Worm (Caenorhabditis elegans) whole organism, late embryonic: ENCODE data around the gene snap-1.

Experiments used
- C08G9.2 ChIP-seq: sonication (generic microtip); optimal IDR thresholded peaks from 2 replicates; lab custom pipeline; 2016; ENCODE audit warnings: mild to moderate bottlenecking, missing genetic modification characterization, moderate library complexity, missing compliant biosample characterization
- C38D4.7 ChIP-seq: fragments of 200-800 bp; sonication (Bioruptor generic); optimal IDR thresholded peaks from 2 replicates; lab custom pipeline; 2018; ENCODE audit warnings: mild to moderate bottlenecking, missing genetic modification characterization, moderate library complexity, missing compliant biosample characterization
- K02D7.2 ChIP-seq: sonication (generic microtip); optimal IDR thresholded peaks from 2 replicates; lab custom pipeline; 2017; ENCODE audit warnings: mild to moderate bottlenecking, missing genetic modification characterization, missing compliant biosample characterization
- K09A11.1 ChIP-seq: sonication (generic microtip); optimal IDR thresholded peaks from 2 replicates; lab custom pipeline; 2017; ENCODE audit warnings: antibody characterized with exemption, mild to moderate bottlenecking, missing genetic modification characterization, missing compliant biosample characterization; ENCODE audit not compliant: insufficient read depth
- Y22D7AL.16 ChIP-seq: sonication (generic microtip); optimal IDR thresholded peaks from 2 replicates; lab custom pipeline; 2016; ENCODE audit warnings: missing genetic modification characterization, missing compliant biosample characterization
- ahr-1 ChIP-seq: sonication (generic microtip); optimal IDR thresholded peaks from 2 replicates; lab custom pipeline; 2016; ENCODE audit warnings: missing genetic modification characterization, missing compliant biosample characterization
- ama-1 ChIP-seq: fragments of 150-350 bp; optimal IDR thresholded peaks from 2 replicates; lab custom pipeline; 2014
- ceh-14 ChIP-seq: sonication (generic microtip); optimal IDR thresholded peaks from 2 replicates; lab custom pipeline; 2016; ENCODE audit warnings: missing genotype, missing genetic modification characterization, missing compliant biosample characterization
- ceh-18 ChIP-seq: sonication (generic microtip); optimal IDR thresholded peaks from 2 replicates; lab custom pipeline; 2016; ENCODE audit warnings: missing genetic modification characterization, missing compliant biosample characterization
- ceh-19 ChIP-seq: fragments of 200-800 bp; sonication (Bioruptor generic); optimal IDR thresholded peaks from 2 replicates; lab custom pipeline; 2018; ENCODE audit warnings: mild to moderate bottlenecking, missing genetic modification characterization, missing compliant biosample characterization
- ceh-2 ChIP-seq: sonication (generic microtip); optimal IDR thresholded peaks from 2 replicates; lab custom pipeline; 2016; ENCODE audit warnings: missing genotype, missing genetic modification characterization, missing compliant biosample characterization
- ceh-24 ChIP-seq: sonication (generic microtip); optimal IDR thresholded peaks from 2 replicates; lab custom pipeline; 2016; ENCODE audit warnings: mild to moderate bottlenecking, missing genetic modification characterization, missing compliant biosample characterization
- ceh-30 ChIP-seq: fragments of 150-350 bp; optimal IDR thresholded peaks from 2 replicates; lab custom pipeline; 2014; ENCODE audit warnings: missing biosample characterization, missing genetic modification characterization
- ceh-31 ChIP-seq: sonication (generic microtip); optimal IDR thresholded peaks from 2 replicates; lab custom pipeline; 2016; ENCODE audit warnings: missing genetic modification characterization, missing compliant biosample characterization
- ceh-6 ChIP-seq: fragments of 200-800 bp; sonication (Bioruptor generic); optimal IDR thresholded peaks from 2 replicates; lab custom pipeline; 2018; ENCODE audit warnings: mild to moderate bottlenecking, missing genetic modification characterization, missing compliant biosample characterization
- ceh-9 ChIP-seq: sonication (generic microtip); optimal IDR thresholded peaks from 2 replicates; lab custom pipeline; 2016; ENCODE audit warnings: mild to moderate bottlenecking, missing genetic modification characterization, inconsistent platforms, missing compliant biosample characterization
- elt-2 ChIP-seq: sonication (generic microtip); optimal IDR thresholded peaks from 2 replicates; lab custom pipeline; 2016; ENCODE audit warnings: missing genetic modification reagents, missing genetic modification characterization, missing compliant biosample characterization
- ets-4 ChIP-seq: sonication (generic microtip); optimal IDR thresholded peaks from 2 replicates; lab custom pipeline; 2016; ENCODE audit warnings: missing genetic modification characterization, missing compliant biosample characterization
- eyg-1 ChIP-seq: sonication (generic microtip); optimal IDR thresholded peaks from 2 replicates; lab custom pipeline; 2016; ENCODE audit warnings: missing genotype, missing genetic modification characterization, missing compliant biosample characterization
- fkh-6 ChIP-seq: sonication (generic microtip); optimal IDR thresholded peaks from 2 replicates; lab custom pipeline; 2016; ENCODE audit warnings: missing genetic modification characterization, missing compliant biosample characterization
- hlh-30 ChIP-seq: sonication (generic microtip); optimal IDR thresholded peaks from 2 replicates; lab custom pipeline; 2017; ENCODE audit warnings: antibody characterized with exemption, missing genetic modification characterization, missing compliant biosample characterization; ENCODE audit not compliant: insufficient read depth
- hlh-6 ChIP-seq: sonication (generic microtip); optimal IDR thresholded peaks from 2 replicates; lab custom pipeline; 2016; ENCODE audit warnings: missing genotype, missing genetic modification characterization, missing compliant biosample characterization
- hlh-8 ChIP-seq: sonication (generic microtip); optimal IDR thresholded peaks from 2 replicates; lab custom pipeline; 2016; ENCODE audit warnings: missing genotype, missing genetic modification characterization, missing compliant biosample characterization
- lim-6 ChIP-seq: sonication (generic microtip); optimal IDR thresholded peaks from 2 replicates; lab custom pipeline; 2016; ENCODE audit warnings: missing genetic modification characterization, missing compliant biosample characterization
- madf-2 ChIP-seq: sonication (generic microtip); optimal IDR thresholded peaks from 2 replicates; lab custom pipeline; 2017; ENCODE audit warnings: missing genetic modification characterization, missing compliant biosample characterization
- nfya-1 ChIP-seq: sonication (generic microtip); optimal IDR thresholded peaks from 2 replicates; lab custom pipeline; 2017; ENCODE audit warnings: missing genetic modification characterization, mild to moderate bottlenecking, missing compliant biosample characterization, antibody characterized with exemption, moderate library complexity
- pag-3 ChIP-seq: sonication (generic microtip); optimal IDR thresholded peaks from 2 replicates; lab custom pipeline; 2016; ENCODE audit warnings: missing compliant biosample characterization, missing genetic modification characterization, borderline replicate concordance
- pax-1 ChIP-seq: fragments of 150-350 bp; optimal IDR thresholded peaks from 2 replicates; lab custom pipeline; 2014; ENCODE audit warnings: missing biosample characterization, missing genetic modification characterization
- pros-1 ChIP-seq: fragments of 150-350 bp; optimal IDR thresholded peaks from 2 replicates; lab custom pipeline; 2014; ENCODE audit warnings: missing biosample characterization, missing genetic modification reagents, missing genetic modification characterization
- rnt-1 ChIP-seq: sonication (generic microtip); optimal IDR thresholded peaks from 2 replicates; lab custom pipeline; 2016; ENCODE audit warnings: missing genetic modification characterization, missing compliant biosample characterization
- sdc-2 ChIP-seq: sonication (generic microtip); optimal IDR thresholded peaks from 2 replicates; lab custom pipeline; 2016; ENCODE audit warnings: missing genotype, missing genetic modification characterization, missing compliant biosample characterization
- sox-2 ChIP-seq: fragments of 200-800 bp; sonication (Bioruptor generic); IDR thresholded peaks from 2 replicates; pipeline ENCODE4 v1.3.6; 2022; ENCODE audit warnings: missing genetic modification reagents, missing genetic modification characterization, missing compliant biosample characterization
- sox-4 ChIP-seq: sonication (generic microtip); optimal IDR thresholded peaks from 2 replicates; lab custom pipeline; 2017; ENCODE audit warnings: mild to moderate bottlenecking, missing genetic modification characterization, inconsistent platforms, missing compliant biosample characterization
- unc-3 ChIP-seq, 2 experiments: fragments of 200-800 bp in 1 of 2; sonication (Bioruptor generic) in 1 of 2; sonication (generic microtip) in 1 of 2; conservative IDR thresholded peaks in 1 of 2; optimal IDR thresholded peaks in 1 of 2; 2 replicates each; pipeline versions ENCODE4 v1.3.6 to Lab custom; 2016 to 2022; ENCODE audit warnings: missing compliant biosample characterization in 2 of 2, missing genetic modification characterization in 2 of 2, missing genetic modification reagents in 1 of 2
- unc-42 ChIP-seq: sonication (generic microtip); optimal IDR thresholded peaks from 2 replicates; lab custom pipeline; 2016; ENCODE audit warnings: missing genotype, missing genetic modification characterization, missing compliant biosample characterization
- unc-86 ChIP-seq: sonication (generic microtip); optimal IDR thresholded peaks from 2 replicates; lab custom pipeline; 2016; ENCODE audit warnings: missing genetic modification characterization, missing compliant biosample characterization
- ztf-16 ChIP-seq: sonication (generic microtip); optimal IDR thresholded peaks from 2 replicates; lab custom pipeline; 2017; ENCODE audit warnings: missing genetic modification characterization, missing compliant biosample characterization

snap-1 gene

ce11 chrV:8144515-8144914 lies 14.1 kb downstream of the snap-1 start:
- TF ChIP-seq sdc-2 (tag; lab: Kevin White, UChicago), result no peak
- no peak for TF ChIP-seq ceh-2 (tag; lab: Kevin White, UChicago)
- no peak for TF ChIP-seq nfya-1 (tag; lab: Kevin White, UChicago)
- no peak for TF ChIP-seq lim-6
- TF ChIP-seq ceh-30 (tag; lab: Kevin White, UChicago), result no peak
- no peak for TF ChIP-seq ceh-24
- no peak for TF ChIP-seq C08G9.2 (tag; lab: Kevin White, UChicago)
- TF ChIP-seq, all 69 proteins: peak for 0

DNA sequence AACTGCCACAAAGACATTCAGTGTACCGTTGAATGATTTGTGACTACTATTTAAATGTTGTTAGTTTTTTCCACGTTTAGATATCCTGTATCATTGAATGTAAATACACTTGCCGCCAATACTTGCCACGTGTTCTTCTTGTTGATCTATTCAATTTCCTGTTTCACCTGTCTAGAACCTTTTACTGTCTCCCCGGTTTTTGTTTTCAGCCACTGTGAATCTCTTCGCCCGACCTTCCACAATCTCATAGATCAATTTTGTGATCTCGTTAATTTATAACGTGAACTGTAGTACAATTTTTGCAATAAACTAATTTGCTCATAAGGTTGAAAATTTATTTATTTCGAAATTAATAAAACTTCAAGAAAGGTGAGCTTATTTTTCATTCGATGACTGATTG lies 14.9 kb downstream of the snap-1 start, which contains the start of gene D1014.13:
Gene D1014.13, plus strand, starts transcription at position 301 of the 400 bp plus-strand sequence.
- TF ChIP-seq Y22D7AL.16 (no peak), sdc-2 (tag; lab: Kevin White, UChicago) (no peak), C08G9.2 (tag; lab: Kevin White, UChicago) (no peak), pag-3 (tag; lab: Kevin White, UChicago) (no peak), unc-3 (GFP tag; conservative IDR thresholded peaks at IDR 0.05; lab: Robert Waterston, UW) (no peak), unc-3 (tag; optimal IDR thresholded peaks at IDR 0.05; lab: Kevin White, UChicago) (no peak), sox-2 (GFP tag; lab: Robert Waterston, UW) (no peak), ceh-18 (no peak), sox-4 (tag; lab: Kevin White, UChicago) (no peak), ceh-2 (tag; lab: Kevin White, UChicago) (no peak), ceh-19 (GFP tag; lab: Kevin White, UChicago) (no peak), unc-86 (tag; lab: Kevin White, UChicago) (no peak), eyg-1 (tag; lab: Kevin White, UChicago) (no peak), ceh-14 (tag; lab: Kevin White, UChicago) (no peak), ceh-30 (tag; lab: Kevin White, UChicago) (no peak), fkh-6 (tag; lab: Kevin White, UChicago) (no peak), hlh-6 (tag; lab: Kevin White, UChicago) (no peak), pros-1 (tag; lab: Kevin White, UChicago) (no peak)

ce11 chrV:8155743-8156142 lies 25.3 kb downstream of the snap-1 start:
- TF ChIP-seq pax-1 (tag; lab: Kevin White, UChicago), result no peak
- no peak for TF ChIP-seq ztf-16 (tag; lab: Kevin White, UChicago)
- no peak for TF ChIP-seq ama-1
- TF ChIP-seq ceh-2 (tag; lab: Kevin White, UChicago), result no peak
- no peak for TF ChIP-seq C38D4.7 (GFP tag; lab: Kevin White, UChicago)
- no peak for TF ChIP-seq K02D7.2 (tag; lab: Kevin White, UChicago)
- TF ChIP-seq ceh-31 (tag; lab: Kevin White, UChicago), result no peak
- no peak for TF ChIP-seq rnt-1
- TF ChIP-seq ets-4 (tag; lab: Kevin White, UChicago), result no peak
- TF ChIP-seq ahr-1 (tag; lab: Kevin White, UChicago), result no peak
- no peak for TF ChIP-seq K09A11.1 (tag; lab: Kevin White, UChicago)
- no peak for TF ChIP-seq ceh-30 (tag; lab: Kevin White, UChicago)
- no peak for TF ChIP-seq elt-2 (tag; lab: Kevin White, UChicago)
- TF ChIP-seq ceh-6 (GFP tag; lab: Kevin White, UChicago), result no peak
- TF ChIP-seq hlh-8, result no peak
- no peak for TF ChIP-seq lim-6
- no peak for TF ChIP-seq hlh-30 (tag; lab: Kevin White, UChicago)

ce11 chrV:8157446-8157845 lies 27.0 kb downstream of the snap-1 start, which contains the start of gene sul-2:
Gene sul-2 (plus strand): TSS chrV:8157746.
- TF ChIP-seq ceh-9 (tag; lab: Kevin White, UChicago), result no peak
- TF ChIP-seq Y22D7AL.16, result no peak
- TF ChIP-seq lim-6, result no peak
- no peak for TF ChIP-seq madf-2 (tag; lab: Kevin White, UChicago)
- TF ChIP-seq pax-1 (tag; lab: Kevin White, UChicago), result no peak
- no peak for TF ChIP-seq hlh-30 (tag; lab: Kevin White, UChicago)
- TF ChIP-seq fkh-6 (tag; lab: Kevin White, UChicago), result no peak
- TF ChIP-seq unc-42 (tag; lab: Kevin White, UChicago), result no peak
- TF ChIP-seq ama-1, result no peak
